Worm (Caenorhabditis elegans): Measurements from ENCODE around the gene C44H4.4.

Gene C44H4.4

DNA sequence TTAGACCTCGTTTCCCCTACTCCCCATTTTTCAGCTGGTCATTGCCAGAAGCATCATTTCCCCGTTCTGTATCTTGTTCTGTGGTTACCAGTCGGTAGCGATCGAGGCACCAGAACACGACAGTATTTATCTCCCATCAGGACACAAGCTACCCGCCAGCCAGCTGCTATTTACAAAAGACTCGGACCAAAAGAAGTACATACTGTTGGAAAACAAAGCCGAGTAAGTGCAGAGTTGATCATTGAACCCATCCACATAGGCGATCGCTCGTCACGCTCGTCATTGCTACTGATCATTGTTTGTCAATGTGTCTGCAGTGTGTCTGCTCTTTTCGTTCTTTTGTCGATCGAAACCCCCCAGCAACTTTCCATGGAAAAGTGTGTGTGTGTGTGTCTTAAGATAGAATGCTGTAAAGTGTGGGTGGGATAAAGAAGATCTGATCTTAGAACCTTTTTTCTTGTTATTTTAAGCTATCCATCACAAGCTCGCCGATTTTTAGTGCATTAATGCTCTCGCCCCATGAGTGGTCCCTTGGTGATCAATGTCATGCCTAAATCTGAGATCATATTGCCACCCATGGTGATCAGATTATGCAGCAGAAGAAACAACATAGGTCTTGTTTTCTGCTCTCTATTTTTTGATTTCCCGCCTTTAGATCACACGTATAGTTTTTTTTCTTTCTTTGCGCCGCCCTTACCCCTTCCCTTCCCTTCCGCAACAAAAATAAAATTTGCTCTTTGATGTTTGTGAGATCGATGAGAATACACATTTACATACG lies 29.2 kb downstream of the C44H4.4 start:
- no peak for TF ChIP-seq mxl-1 (tag; optimal IDR thresholded peaks at IDR 0.05)
- peak; percentile 7; the same call in 1 of the 2 replicates for TF ChIP-seq hmg-1.2 (GFP tag; IDR thresholded peaks at IDR 0.05)

DNA sequence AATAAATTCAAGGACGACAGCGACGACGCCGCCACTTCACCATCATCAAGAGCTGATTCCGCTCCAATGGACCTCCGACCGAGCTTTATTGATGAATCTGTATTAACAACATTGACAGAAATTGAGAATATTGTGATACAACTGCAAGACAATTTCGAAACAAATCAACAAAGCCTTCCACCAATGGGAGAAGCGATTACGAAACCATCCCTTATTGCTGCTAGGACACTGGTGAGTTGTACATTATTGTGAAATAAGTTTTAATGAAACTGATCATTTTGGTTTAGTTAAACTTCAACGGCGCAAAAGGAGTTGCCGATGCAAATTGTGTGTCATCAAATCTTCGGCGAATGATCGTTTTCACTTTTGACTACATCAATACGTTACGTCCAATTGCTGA lies 29.8 kb downstream of the C44H4.4 start:
- TF ChIP-seq mes-4 (tag; optimal IDR thresholded peaks at IDR 0.05) (no peak), rpc-1 (optimal IDR thresholded peaks at IDR 0.05) (no peak), rpc-1 (tag; optimal IDR thresholded peaks at IDR 0.05) (no peak), cebp-1 (GFP tag; IDR thresholded peaks at IDR 0.05) (0 out of 2 replicates have a peak, but pooled peaks have one; percentile 25), cebp-1 (tag; optimal IDR thresholded peaks at IDR 0.05) (peak; percentile 93), nfyb-1 (GFP tag; IDR thresholded peaks at IDR 0.05) (0 out of 2 replicates have a peak, but pooled peaks have one; percentile 34), snpc-4 (GFP tag; optimal IDR thresholded peaks at IDR 0.05) (no peak), snpc-4 (tag; optimal IDR thresholded peaks at IDR 0.05) (no peak)

ce11 chrX:14557936-14558554 lies 30.9 kb downstream of the C44H4.4 start, which contains the start of gene nhr-3:
Gene nhr-3 (plus strand): TSS chrX:14558504.
- 0 out of 2 replicates have a peak, but pooled peaks have one; percentile 15 for TF ChIP-seq hmg-1.2 (GFP tag; IDR thresholded peaks at IDR 0.05)
- no peak for TF ChIP-seq ztf-22 (GFP tag; optimal IDR thresholded peaks at IDR 0.05)
- peak; percentile 87 for TF ChIP-seq nhr-80 (tag; optimal IDR thresholded peaks at IDR 0.05)
- TF ChIP-seq cebp-1 (GFP tag; IDR thresholded peaks at IDR 0.05), result peak; percentile 66; the same call in 1 of the 2 replicates
- TF ChIP-seq cebp-1 (tag; optimal IDR thresholded peaks at IDR 0.05), result peak; percentile 85
- peak; percentile 12 for TF ChIP-seq unc-62 (GFP tag; optimal IDR thresholded peaks at IDR 0.05)

DNA sequence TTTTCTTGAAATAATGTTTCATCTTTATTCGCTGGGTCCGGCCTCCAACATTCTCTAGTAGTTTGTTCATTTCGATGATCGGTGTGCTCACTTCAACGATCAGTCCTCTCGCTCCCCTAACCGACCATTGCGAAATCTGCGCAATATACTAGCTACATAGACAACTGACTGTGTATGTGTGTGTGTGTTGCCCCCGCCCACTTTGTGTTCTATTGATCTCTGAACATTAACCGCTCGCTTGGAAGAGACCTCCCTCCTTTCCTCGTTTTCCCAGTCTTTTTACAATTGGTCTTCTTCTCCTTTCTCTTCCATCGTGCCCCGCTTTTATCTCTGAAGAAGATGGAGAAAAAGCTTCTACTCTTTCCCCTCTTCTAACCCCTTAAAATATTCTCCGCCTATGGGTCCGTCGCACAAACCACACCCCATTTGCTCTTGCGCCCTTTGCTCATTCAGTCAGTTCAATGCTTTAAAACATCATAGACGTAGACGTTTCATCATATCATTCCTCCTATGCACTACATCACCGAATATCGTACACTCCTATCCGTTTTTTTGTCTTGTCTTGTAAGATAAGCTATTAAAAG lies 31.5 kb downstream of the C44H4.4 start:
- peak; percentile 33 for TF ChIP-seq lin-40 (tag; optimal IDR thresholded peaks at IDR 0.05)
- no peak for TF ChIP-seq sptf-2 (GFP tag; optimal IDR thresholded peaks at IDR 0.05)
- peak; percentile 68; the same call in 1 of the 2 replicates for TF ChIP-seq zfh-2 (GFP tag; conservative IDR thresholded peaks at IDR 0.05)
- no peak for TF ChIP-seq snpc-4 (GFP tag; optimal IDR thresholded peaks at IDR 0.05)
- peak in 1 of 4 experiments; percentile 20 for TF ChIP-seq snpc-4 (tag; optimal IDR thresholded peaks at IDR 0.05)
- 0 out of 2 replicates have a peak, but pooled peaks have one; percentile 9 for TF ChIP-seq mcd-1 (GFP tag; IDR thresholded peaks at IDR 0.05)
- TF ChIP-seq nfya-2 (GFP tag; IDR thresholded peaks at IDR 0.05), result no peak
- TF ChIP-seq K12H6.12 (tag; optimal IDR thresholded peaks at IDR 0.05), result peak; percentile 75
- peak; percentile 93 for TF ChIP-seq cebp-1 (GFP tag; IDR thresholded peaks at IDR 0.05)
- TF ChIP-seq cebp-1 (tag; optimal IDR thresholded peaks at IDR 0.05), result peak; percentile 98
- TF ChIP-seq ceh-27 (GFP tag; optimal IDR thresholded peaks at IDR 0.05), result peak; percentile 68
- no peak for TF ChIP-seq aptf-2 (GFP tag; conservative IDR thresholded peaks at IDR 0.05)
- peak; percentile 26 for TF ChIP-seq ZK185.1 (tag; optimal IDR thresholded peaks at IDR 0.05; ENCODE audit: poor library complexity, severe bottlenecking)
- no peak for TF ChIP-seq F52B5.7 (tag; optimal IDR thresholded peaks at IDR 0.05)
- TF ChIP-seq dox-1 (GFP tag; IDR thresholded peaks at IDR 0.05), result 0 out of 2 replicates have a peak, but pooled peaks have one; percentile 5

- TF ChIP-seq zfh-2 (GFP tag; conservative IDR thresholded peaks at IDR 0.05), result no peak
- no peak for TF ChIP-seq lsl-1 (GFP tag; optimal IDR thresholded peaks at IDR 0.05)
- TF ChIP-seq tlf-1 (GFP tag; optimal IDR thresholded peaks at IDR 0.05), result no peak
- no peak for TF ChIP-seq sptf-2 (GFP tag; optimal IDR thresholded peaks at IDR 0.05)
- no peak for TF ChIP-seq ceh-100 (GFP tag; IDR thresholded peaks at IDR 0.05)
- no peak for TF ChIP-seq madf-6 (GFP tag; IDR thresholded peaks at IDR 0.05)
- TF ChIP-seq K11D2.4 (GFP tag; IDR thresholded peaks at IDR 0.05), result no peak
- no peak for TF ChIP-seq attf-3 (GFP tag; conservative IDR thresholded peaks at IDR 0.05)
- TF ChIP-seq lag-1 (GFP tag; IDR thresholded peaks at IDR 0.05), result no peak
- no peak for TF ChIP-seq ztf-26 (tag; optimal IDR thresholded peaks at IDR 0.05)
- TF ChIP-seq Y53G8AR.9 (GFP tag; conservative IDR thresholded peaks at IDR 0.05), result no peak
- TF ChIP-seq B0019.2 (GFP tag; conservative IDR thresholded peaks at IDR 0.05), result no peak
- no peak for TF ChIP-seq akir-1 (GFP tag; optimal IDR thresholded peaks at IDR 0.05)
- no peak for TF ChIP-seq atf-7 (tag; optimal IDR thresholded peaks at IDR 0.05)
- no peak for TF ChIP-seq lin-35 (GFP tag; optimal IDR thresholded peaks at IDR 0.05)
- TF ChIP-seq fkh-3 (tag; optimal IDR thresholded peaks at IDR 0.05), result no peak
- TF ChIP-seq xnd-1 (tag; optimal IDR thresholded peaks at IDR 0.05), result no peak
Measured at ce11 chrX:14556403-14556802, 32.5 kb downstream of the C44H4.4 start.

Data from whole organism, young adult.